Worm (Caenorhabditis elegans) whole organism, late embryonic: ENCODE results near the gene T02C1.2.

Experiments
- ceh-18 ChIP-seq: sonication (generic microtip); optimal IDR thresholded peaks from 2 replicates; lab custom pipeline; 2016; ENCODE audit warnings: missing genetic modification characterization, missing compliant biosample characterization
- ceh-24 ChIP-seq: sonication (generic microtip); optimal IDR thresholded peaks from 2 replicates; lab custom pipeline; 2016; ENCODE audit warnings: mild to moderate bottlenecking, missing genetic modification characterization, missing compliant biosample characterization
- elt-2 ChIP-seq: sonication (generic microtip); optimal IDR thresholded peaks from 2 replicates; lab custom pipeline; 2016; ENCODE audit warnings: missing genetic modification reagents, missing genetic modification characterization, missing compliant biosample characterization
- nhr-11 ChIP-seq: fragments of 150-350 bp; optimal IDR thresholded peaks from 2 replicates; lab custom pipeline; 2014; ENCODE audit warnings: missing biosample characterization, missing genetic modification characterization
- pha-4 ChIP-seq: fragments of 150-350 bp; optimal IDR thresholded peaks from 2 replicates; lab custom pipeline; 2018; ENCODE audit warnings: missing biosample characterization, missing genetic modification reagents, missing genetic modification characterization
- pqm-1 ChIP-seq: sonication (generic microtip); optimal IDR thresholded peaks from 2 replicates; lab custom pipeline; 2016; ENCODE audit warnings: missing genetic modification characterization, missing compliant biosample characterization
- sox-2 ChIP-seq: fragments of 200-800 bp; sonication (Bioruptor generic); IDR thresholded peaks from 2 replicates; pipeline ENCODE4 v1.3.6; 2022; ENCODE audit warnings: missing genetic modification reagents, missing genetic modification characterization, missing compliant biosample characterization
- unc-3 ChIP-seq, 2 experiments: fragments of 200-800 bp in 1 of 2; sonication (Bioruptor generic) in 1 of 2; sonication (generic microtip) in 1 of 2; conservative IDR thresholded peaks in 1 of 2; optimal IDR thresholded peaks in 1 of 2; 2 replicates each; pipeline versions ENCODE4 v1.3.6 to Lab custom; 2016 to 2022; ENCODE audit warnings: missing compliant biosample characterization in 2 of 2, missing genetic modification characterization in 2 of 2, missing genetic modification reagents in 1 of 2
- unc-42 ChIP-seq: sonication (generic microtip); optimal IDR thresholded peaks from 2 replicates; lab custom pipeline; 2016; ENCODE audit warnings: missing genotype, missing genetic modification characterization, missing compliant biosample characterization

DNA sequence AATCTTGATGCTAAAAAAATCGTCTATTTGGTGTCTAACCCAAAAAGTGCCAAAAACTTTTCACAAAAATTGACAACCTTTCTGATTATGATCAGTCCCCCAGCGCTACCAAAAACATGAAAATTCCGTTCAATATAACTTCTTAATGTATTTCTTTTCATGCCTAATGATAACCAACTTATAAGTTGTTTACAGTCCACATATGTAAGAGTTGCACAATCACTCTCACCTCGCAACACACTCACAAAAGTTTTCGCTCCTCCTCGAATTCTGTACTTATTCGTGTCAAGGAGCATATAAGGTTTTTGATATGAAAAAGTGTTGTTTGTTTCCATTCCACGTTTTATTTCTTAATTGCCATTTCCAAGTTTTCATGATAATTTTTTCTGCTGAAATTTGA, 37.7 kb downstream of the T02C1.2 start:
- TF ChIP-seq nhr-11 (no peak), unc-3 (GFP tag; conservative IDR thresholded peaks at IDR 0.05; lab: Robert Waterston, UW) (no peak), unc-3 (tag; optimal IDR thresholded peaks at IDR 0.05; lab: Kevin White, UChicago) (no peak), elt-2 (tag; lab: Kevin White, UChicago) (no peak), pha-4 (tag; lab: Kevin White, UChicago) (no peak), ceh-18 (tag; lab: Kevin White, UChicago) (no peak), pqm-1 (tag; lab: Kevin White, UChicago) (no peak), unc-42 (tag; lab: Kevin White, UChicago) (no peak), ceh-24 (tag; lab: Kevin White, UChicago) (no peak), sox-2 (no peak)
